Fruit fly (Drosophila melanogaster) Kc167 (cell line): ENCODE data around the gene CG42827.

ENCODE experiments used
- Myc ChIP-seq: fragments of >200 bp; optimal IDR thresholded peaks from 2 replicates; lab custom pipeline; 2017; ENCODE audit warnings: missing external identifiers
- h ChIP-seq: fragments of >200 bp; optimal IDR thresholded peaks from 3 replicates; lab custom pipeline; 2018; ENCODE audit warnings: missing external identifiers
- psq ChIP-seq: fragments of >200 bp; optimal IDR thresholded peaks from 2 replicates; lab custom pipeline; 2017; ENCODE audit warnings: missing external identifiers
- ttk ChIP-seq: sonication (Bioruptor generic); optimal IDR thresholded peaks from 2 replicates; lab custom pipeline; 2017; ENCODE audit warnings: missing external identifiers

dm6 chr3R:23384591-23385260 is 12.0 kb downstream of the CG42827 start, which contains the start of gene CG4393:
- TF ChIP-seq Myc (lab: Kevin White, UChicago) (no peak), h (lab: Kevin White, UChicago) (no peak), psq (lab: Kevin White, UChicago) (no peak), ttk (lab: Kevin White, UChicago) (no peak)
